Worm (Caenorhabditis elegans): ENCODE data around the gene chil-11.

chil-11 gene

DNA sequence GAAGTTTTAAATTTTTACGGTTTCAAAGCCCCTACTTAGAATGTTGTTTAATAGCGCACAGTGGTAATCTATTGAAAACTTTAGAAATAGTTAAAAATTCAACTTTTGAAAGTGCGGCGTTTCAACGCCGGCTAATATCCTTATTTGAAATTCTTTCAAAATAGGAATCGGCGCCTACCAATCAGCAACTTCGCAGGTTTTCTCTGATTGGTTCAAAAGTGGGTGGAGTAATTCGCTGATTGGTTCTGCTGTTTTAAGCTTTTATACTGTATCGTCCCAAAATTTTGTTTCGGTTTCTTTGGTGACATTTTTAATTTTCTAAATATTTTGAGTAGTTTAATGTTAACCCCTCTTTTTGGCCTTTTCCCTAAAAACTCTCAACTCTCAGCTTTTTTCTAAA is 10.9 kb downstream of the chil-11 start:
- TF ChIP-seq grh-1 (GFP tag; IDR thresholded peaks at IDR 0.05) (no peak), ceh-82 (tag; optimal IDR thresholded peaks at IDR 0.05) (no peak), pqm-1 (tag; optimal IDR thresholded peaks at IDR 0.05) (no peak), zip-4 (GFP tag; optimal IDR thresholded peaks at IDR 0.05) (no peak), aha-1 (tag; optimal IDR thresholded peaks at IDR 0.05) (no peak), alr-1 (tag; optimal IDR thresholded peaks at IDR 0.05; ENCODE audit: borderline replicate concordance) (no peak), lir-3 (tag; optimal IDR thresholded peaks at IDR 0.05; ENCODE audit: poor library complexity) (no peak), nhr-12 (tag; optimal IDR thresholded peaks at IDR 0.05) (no peak), dsc-1 (tag; optimal IDR thresholded peaks at IDR 0.05) (no peak), nhr-76 (tag; optimal IDR thresholded peaks at IDR 0.05) (no peak), ceh-63 (GFP tag; optimal IDR thresholded peaks at IDR 0.05) (no peak), ets-5 (GFP tag; IDR thresholded peaks at IDR 0.05) (no peak), nhr-47 (tag; optimal IDR thresholded peaks at IDR 0.05) (no peak), C04F5.9 (tag; optimal IDR thresholded peaks at IDR 0.05) (no peak), efl-3 (GFP tag; optimal IDR thresholded peaks at IDR 0.05) (no peak)

DNA sequence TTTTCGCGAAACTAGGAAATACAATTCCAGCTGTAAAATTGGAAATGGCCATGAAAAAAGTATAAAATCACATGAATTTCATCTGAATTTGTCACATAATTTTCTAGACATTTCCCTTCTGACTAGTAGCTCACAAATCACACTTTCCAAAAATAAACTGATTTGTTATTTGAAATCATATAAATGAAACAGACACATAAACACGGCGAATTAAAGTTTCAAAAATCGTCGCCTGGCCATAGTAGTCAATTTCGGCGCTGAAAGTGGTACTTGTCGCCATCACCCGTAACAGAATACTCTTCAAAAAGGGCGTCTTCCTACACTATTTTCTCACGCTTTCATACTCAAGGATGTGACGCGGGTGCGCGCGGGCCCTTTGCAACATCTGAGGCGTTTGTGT is 11.6 kb downstream of the chil-11 start:
- TF ChIP-seq nhr-71 (tag; optimal IDR thresholded peaks at IDR 0.05) (peak; percentile 28), nhr-20 (tag; optimal IDR thresholded peaks at IDR 0.05) (no peak), fkh-8 (tag; optimal IDR thresholded peaks at IDR 0.05) (peak; percentile 37), snu-23 (GFP tag; optimal IDR thresholded peaks at IDR 0.05) (no peak), elt-3 (tag; optimal IDR thresholded peaks at IDR 0.05) (no peak), fos-1 (tag; optimal IDR thresholded peaks at IDR 0.05) (no peak), nhr-85 (tag) (peak; percentile 51), hpl-2 (GFP tag; optimal IDR thresholded peaks at IDR 0.05) (no peak)

DNA sequence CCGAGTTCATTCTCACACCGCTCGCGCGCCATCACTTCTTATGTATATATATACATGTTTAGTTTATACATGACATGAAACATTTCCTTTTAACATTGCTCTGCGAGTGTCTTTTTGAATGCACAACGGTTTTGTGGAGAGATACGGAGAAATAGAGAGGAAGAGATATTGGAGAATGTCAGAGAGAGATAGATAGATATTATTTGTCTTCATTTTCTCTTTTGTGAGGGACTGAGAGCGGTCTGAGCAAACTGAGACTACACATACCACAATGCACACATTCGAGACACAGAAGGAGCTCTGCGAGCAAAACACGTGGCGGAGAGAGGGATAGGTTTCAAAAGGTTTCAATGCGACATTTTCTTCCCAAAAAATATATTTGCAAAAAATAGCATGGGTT is 12.1 kb downstream of the chil-11 start:
- TF ChIP-seq unc-86 (tag; optimal IDR thresholded peaks at IDR 0.05), result no peak
- TF ChIP-seq unc-62 (GFP tag; optimal IDR thresholded peaks at IDR 0.05), result no peak
- TF ChIP-seq fkh-10 (GFP tag; optimal IDR thresholded peaks at IDR 0.05), result no peak
- TF ChIP-seq egl-27 (tag; optimal IDR thresholded peaks at IDR 0.05), result peak in 1 of 2 experiments; percentile 14
- no peak for TF ChIP-seq nhr-76 (tag; optimal IDR thresholded peaks at IDR 0.05)
- no peak; the same call in 1 of the 2 replicates for TF ChIP-seq isw-1 (GFP tag; IDR thresholded peaks at IDR 0.05)
- TF ChIP-seq nhr-19 (GFP tag; conservative IDR thresholded peaks at IDR 0.05), result peak; percentile 16; the same call in 1 of the 2 replicates
- TF ChIP-seq elt-2 (tag; optimal IDR thresholded peaks at IDR 0.05), result no peak
- TF ChIP-seq grh-1 (GFP tag; IDR thresholded peaks at IDR 0.05), result no peak
- no peak for TF ChIP-seq aha-1 (tag; optimal IDR thresholded peaks at IDR 0.05)
- TF ChIP-seq ceh-8 (GFP tag; optimal IDR thresholded peaks at IDR 0.05), result no peak
- peak; percentile 68 for TF ChIP-seq nhr-71 (tag; optimal IDR thresholded peaks at IDR 0.05)
- TF ChIP-seq lin-14 (GFP tag; optimal IDR thresholded peaks at IDR 0.05), result peak; percentile 76
- TF ChIP-seq unc-130 (tag; optimal IDR thresholded peaks at IDR 0.05), result no peak
- no peak for TF ChIP-seq hpl-2 (GFP tag; optimal IDR thresholded peaks at IDR 0.05)
- no peak for TF ChIP-seq unc-98 (GFP tag; IDR thresholded peaks at IDR 0.05)
- TF ChIP-seq swsn-7 (tag; optimal IDR thresholded peaks at IDR 0.05), result peak; percentile 6
- peak; percentile 17 to 54 for TF ChIP-seq lsy-2 (tag; optimal IDR thresholded peaks at IDR 0.05)
- TF ChIP-seq lin-13 (GFP tag; optimal IDR thresholded peaks at IDR 0.05), result no peak
- peak; percentile 11 for TF ChIP-seq C16A3.4 (tag; optimal IDR thresholded peaks at IDR 0.05)
- TF ChIP-seq Y116A8C.19 (tag; optimal IDR thresholded peaks at IDR 0.05; ENCODE audit: borderline replicate concordance), result no peak
- no peak for TF ChIP-seq nhr-237 (tag; optimal IDR thresholded peaks at IDR 0.05)
- no peak for TF ChIP-seq ces-1 (GFP tag; optimal IDR thresholded peaks at IDR 0.05)
- no peak for TF ChIP-seq sptf-1 (tag; optimal IDR thresholded peaks at IDR 0.05)
- TF ChIP-seq alr-1 (tag; optimal IDR thresholded peaks at IDR 0.05; ENCODE audit: borderline replicate concordance), result no peak
- TF ChIP-seq dpl-1 (GFP tag; optimal IDR thresholded peaks at IDR 0.05), result no peak
- no peak for TF ChIP-seq sup-37 (GFP tag; optimal IDR thresholded peaks at IDR 0.05)
- TF ChIP-seq dsc-1 (tag; optimal IDR thresholded peaks at IDR 0.05), result peak; percentile 39
- TF ChIP-seq unc-30 (tag; optimal IDR thresholded peaks at IDR 0.05), result no peak
- TF ChIP-seq mdl-1 (tag; optimal IDR thresholded peaks at IDR 0.05), result peak in 1 of 2 experiments; percentile 49
- TF ChIP-seq nhr-28 (tag; optimal IDR thresholded peaks at IDR 0.05), result no peak
- no peak for TF ChIP-seq pag-3 (tag; optimal IDR thresholded peaks at IDR 0.05; ENCODE audit: borderline replicate concordance, insufficient read depth)
- TF ChIP-seq ets-5 (GFP tag; IDR thresholded peaks at IDR 0.05), result no peak
- no peak for TF ChIP-seq lin-39 (tag; optimal IDR thresholded peaks at IDR 0.05)
